Worm (Caenorhabditis elegans): ENCODE measurements around the gene idpc-1.

The idpc-1 gene

DNA sequence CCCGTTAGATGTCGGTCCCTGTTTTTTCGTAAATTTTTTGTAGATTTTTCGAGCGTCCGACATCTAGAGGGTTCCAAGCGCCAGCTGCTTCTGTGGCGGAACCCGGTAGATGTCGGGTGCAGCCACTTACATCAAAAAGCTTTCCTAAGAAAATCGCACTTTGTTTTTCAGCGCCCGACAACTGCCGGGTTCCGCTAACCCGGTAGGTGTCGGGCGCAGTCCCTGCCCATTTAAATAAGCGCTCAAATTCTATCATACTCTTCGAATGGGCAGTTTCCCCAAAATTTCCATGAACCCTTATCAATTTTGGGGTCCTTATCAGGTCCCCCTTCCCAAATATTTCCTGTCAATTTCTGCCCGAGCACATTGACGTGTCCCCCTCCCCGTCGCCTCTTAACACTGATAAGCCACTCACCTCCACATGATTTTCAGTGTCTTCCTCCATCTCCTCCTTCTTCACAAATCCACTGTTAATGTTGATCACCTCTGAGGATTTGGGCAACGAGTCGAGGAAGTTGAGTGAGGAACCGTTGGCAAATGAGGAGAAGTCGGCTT, 38.5 kb downstream of the idpc-1 start:
- TF ChIP-seq ZK185.1 (tag; optimal IDR thresholded peaks at IDR 0.05; ENCODE audit: poor library complexity, severe bottlenecking) (no peak), ztf-22 (GFP tag; optimal IDR thresholded peaks at IDR 0.05) (no peak), let-607 (tag; optimal IDR thresholded peaks at IDR 0.05) (peak; percentile 35 to 65), B0336.3 (GFP tag; IDR thresholded peaks at IDR 0.05) (0 out of 2 replicates have a peak, but pooled peaks have one; percentile 11), mcd-1 (GFP tag; IDR thresholded peaks at IDR 0.05) (no peak), snpc-4 (GFP tag; optimal IDR thresholded peaks at IDR 0.05) (no peak), snpc-4 (tag; optimal IDR thresholded peaks at IDR 0.05) (peak; percentile 59 to 92 (median 88)), snpc-3.4 (tag; optimal IDR thresholded peaks at IDR 0.05) (no peak), dox-1 (GFP tag; IDR thresholded peaks at IDR 0.05) (0 out of 2 replicates have a peak, but pooled peaks have one; percentile 45), nhr-90 (tag; optimal IDR thresholded peaks at IDR 0.05) (peak; percentile 11), unc-62 (GFP tag; optimal IDR thresholded peaks at IDR 0.05) (no peak), nhr-80 (tag; optimal IDR thresholded peaks at IDR 0.05) (peak; percentile 87), ets-4 (GFP tag; optimal IDR thresholded peaks at IDR 0.05) (peak; percentile 25)

DNA sequence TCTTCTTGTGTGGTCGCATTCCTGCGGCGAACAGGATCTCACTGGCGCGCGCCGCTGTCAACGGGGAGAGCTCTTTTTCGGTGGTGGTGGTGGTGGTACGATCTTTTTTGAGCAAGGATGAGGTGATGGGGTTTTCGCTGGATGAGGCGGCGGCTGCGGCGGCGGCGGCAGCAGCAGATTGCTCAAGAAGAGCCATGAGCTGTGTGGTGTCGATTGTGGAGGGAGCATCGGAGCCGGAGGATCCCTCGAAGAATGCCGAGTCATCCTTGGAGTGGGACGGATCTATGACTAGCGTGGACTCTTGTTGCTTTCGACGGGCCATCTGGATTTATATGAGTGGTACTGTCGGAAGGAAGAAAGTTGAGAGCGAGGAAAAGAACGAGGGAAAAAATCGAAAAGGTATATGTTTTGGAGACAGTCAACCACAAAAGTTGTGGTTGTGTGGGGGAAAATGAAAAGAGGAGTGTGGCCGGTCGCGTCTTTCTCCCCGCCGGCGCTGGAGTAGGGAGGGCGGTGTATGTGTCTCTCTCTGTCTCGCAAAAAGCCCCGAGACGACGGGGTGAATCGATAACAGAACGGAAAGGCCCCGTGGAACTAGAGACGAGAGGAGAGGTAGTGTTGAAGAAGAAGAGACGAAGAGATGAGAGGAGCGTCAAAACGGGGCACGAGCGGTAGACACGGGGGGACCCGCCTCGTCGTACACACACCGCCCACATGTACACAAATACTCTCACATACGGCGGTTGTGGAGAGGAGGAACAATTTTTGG, 39.6 kb downstream of the idpc-1 start:
- TF ChIP-seq let-607 (tag; optimal IDR thresholded peaks at IDR 0.05) (peak in 1 of 2 experiments; percentile 1), nhr-80 (tag; optimal IDR thresholded peaks at IDR 0.05) (peak; percentile 59), tbx-9 (tag; optimal IDR thresholded peaks at IDR 0.05; ENCODE audit: borderline replicate concordance) (no peak), ama-1 (optimal IDR thresholded peaks at IDR 0.05) (no peak), ama-1 (GFP tag; optimal IDR thresholded peaks at IDR 0.05) (no peak), snpc-4 (GFP tag; optimal IDR thresholded peaks at IDR 0.05) (no peak), snpc-4 (tag; optimal IDR thresholded peaks at IDR 0.05) (peak in 2 of 4 experiments; percentile 2 to 42), cebp-1 (GFP tag; IDR thresholded peaks at IDR 0.05) (no peak), cebp-1 (tag; optimal IDR thresholded peaks at IDR 0.05) (peak; percentile 18), egrh-3 (GFP tag; IDR thresholded peaks at IDR 0.05) (peak; percentile 79; the same call in 1 of the 2 replicates), zfh-2 (GFP tag; conservative IDR thresholded peaks at IDR 0.05) (peak; percentile 65), madf-6 (GFP tag; IDR thresholded peaks at IDR 0.05) (no peak; the same call in none of the 2 replicates), mel-28 (tag; optimal IDR thresholded peaks at IDR 0.05; ENCODE audit: borderline replicate concordance) (no peak), lin-26 (GFP tag; IDR thresholded peaks at IDR 0.05) (no peak), hmg-1.2 (GFP tag; IDR thresholded peaks at IDR 0.05) (peak; percentile 75; the same call in 1 of the 2 replicates), ztf-25 (GFP tag; IDR thresholded peaks at IDR 0.05) (0 out of 2 replicates have a peak, but pooled peaks have one; percentile 44), madf-10 (tag; optimal IDR thresholded peaks at IDR 0.05) (no peak), K12H6.12 (tag; optimal IDR thresholded peaks at IDR 0.05) (peak; percentile 19)

DNA sequence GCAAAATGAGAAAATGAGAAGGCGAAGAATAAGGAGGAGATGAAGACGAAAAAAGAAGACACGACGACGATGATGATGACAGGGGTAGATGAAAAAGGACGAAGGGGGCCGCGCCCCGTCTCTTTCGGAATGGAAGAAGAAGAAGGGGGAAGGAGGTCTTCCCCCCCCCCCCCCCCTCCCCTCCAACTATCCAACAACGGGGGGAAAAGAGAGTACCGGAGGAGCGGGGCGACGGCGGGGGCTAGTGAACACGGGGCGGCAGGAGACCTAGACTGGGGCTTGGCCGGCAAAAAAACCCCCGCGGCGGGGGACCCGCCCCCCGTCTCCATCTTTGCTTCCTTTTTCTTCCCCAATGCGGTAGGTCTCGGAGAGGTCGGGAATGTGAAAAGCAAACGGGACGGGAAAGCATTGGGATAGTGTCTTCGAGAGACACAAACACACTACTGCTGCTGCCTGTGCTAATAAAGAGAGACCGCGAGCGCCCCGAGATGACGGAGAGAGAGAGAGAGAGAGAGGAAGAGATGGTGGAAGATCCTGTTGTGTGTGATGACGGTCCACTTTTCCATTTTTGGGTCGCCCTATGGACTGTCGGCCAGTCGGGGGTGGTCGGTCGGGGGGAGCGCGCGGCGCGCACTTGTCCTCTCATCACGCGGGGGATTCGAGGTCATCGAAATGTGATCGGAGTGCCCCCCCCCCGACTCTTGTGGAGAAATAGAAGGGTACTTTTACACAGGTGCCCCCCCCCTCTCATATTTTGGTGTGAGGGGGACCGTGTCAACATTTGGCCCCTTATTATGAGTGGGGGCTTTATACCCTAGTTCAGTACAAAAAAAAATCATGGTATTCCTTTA, 40.9 kb downstream of the idpc-1 start:
- TF ChIP-seq ZK185.1 (tag; optimal IDR thresholded peaks at IDR 0.05; ENCODE audit: poor library complexity, severe bottlenecking) (no peak), ztf-28 (GFP tag; IDR thresholded peaks at IDR 0.05) (no peak), pha-4 (tag; optimal IDR thresholded peaks at IDR 0.05) (no peak), ceh-58 (GFP tag; IDR thresholded peaks at IDR 0.05) (no peak), tbx-9 (tag; optimal IDR thresholded peaks at IDR 0.05; ENCODE audit: borderline replicate concordance) (no peak), madf-10 (tag; optimal IDR thresholded peaks at IDR 0.05) (no peak), sea-2 (GFP tag; IDR thresholded peaks at IDR 0.05) (no peak), snpc-4 (GFP tag; optimal IDR thresholded peaks at IDR 0.05) (no peak), snpc-4 (tag; optimal IDR thresholded peaks at IDR 0.05) (no peak), egrh-3 (GFP tag; IDR thresholded peaks at IDR 0.05) (peak; percentile 99), zfh-2 (GFP tag; conservative IDR thresholded peaks at IDR 0.05) (peak; percentile 97), T26A5.8 (tag; optimal IDR thresholded peaks at IDR 0.05) (no peak), ccch-3 (GFP tag; optimal IDR thresholded peaks at IDR 0.05) (no peak), C06A6.2 (GFP tag; conservative IDR thresholded peaks at IDR 0.05) (no peak), lin-26 (GFP tag; IDR thresholded peaks at IDR 0.05) (no peak), B0035.1 (tag; optimal IDR thresholded peaks at IDR 0.05) (no peak), unc-130 (GFP tag; optimal IDR thresholded peaks at IDR 0.05) (no peak), tlf-1 (GFP tag; optimal IDR thresholded peaks at IDR 0.05) (no peak), ztf-6 (GFP tag; IDR thresholded peaks at IDR 0.05) (no peak), lin-35 (GFP tag; optimal IDR thresholded peaks at IDR 0.05) (no peak), B0336.3 (GFP tag; IDR thresholded peaks at IDR 0.05) (no peak), hmg-1.2 (GFP tag; IDR thresholded peaks at IDR 0.05) (peak; percentile 18; the same call in 1 of the 2 replicates), madf-6 (GFP tag; IDR thresholded peaks at IDR 0.05) (no peak), xnd-1 (tag; optimal IDR thresholded peaks at IDR 0.05) (no peak)
